Worm (Caenorhabditis elegans) whole organism, young adult: ENCODE data around the gene C15H9.9.

Experiments
- B0035.1 ChIP-seq: sonication (generic microtip); optimal IDR thresholded peaks from 2 replicates; lab custom pipeline; 2016; ENCODE audit warnings: missing genetic modification characterization, mild to moderate bottlenecking, missing compliant biosample characterization, missing genotype, missing genetic modification reagents
- B0261.1 ChIP-seq: sonication (generic microtip); optimal IDR thresholded peaks from 2 replicates; lab custom pipeline; 2016; ENCODE audit warnings: mild to moderate bottlenecking, missing genetic modification characterization, moderate library complexity, missing compliant biosample characterization
- B0336.3 ChIP-seq: fragments of 200-800 bp; sonication (Bioruptor generic); IDR thresholded peaks from 2 replicates; pipeline ENCODE4 v1.3.6; 2022; ENCODE audit warnings: missing genetic modification characterization, missing compliant biosample characterization
- C17E4.6 ChIP-seq: fragments of 200-800 bp; sonication (Bioruptor generic); IDR thresholded peaks from 2 replicates; pipeline ENCODE4 v1.3.6; 2022; ENCODE audit warnings: missing genetic modification reagents, missing genetic modification characterization, missing compliant biosample characterization
- F22D6.2 ChIP-seq: sonication (generic microtip); optimal IDR thresholded peaks from 2 replicates; lab custom pipeline; 2016; ENCODE audit warnings: mild to moderate bottlenecking, missing genetic modification characterization, missing compliant biosample characterization
- F37B4.10 ChIP-seq: fragments of 200-800 bp; sonication (Bioruptor generic); IDR thresholded peaks from 2 replicates; pipeline ENCODE4 v1.3.6; 2022; ENCODE audit warnings: missing genetic modification characterization, missing compliant biosample characterization
- F55B11.4 ChIP-seq: sonication (generic microtip); optimal IDR thresholded peaks from 2 replicates; lab custom pipeline; 2016; ENCODE audit warnings: missing compliant biosample characterization, missing genetic modification characterization, borderline replicate concordance; ENCODE audit not compliant: insufficient read depth
- F57A8.1 ChIP-seq: fragments of 200-800 bp; sonication (Bioruptor generic); optimal IDR thresholded peaks from 2 replicates; lab custom pipeline; 2018; ENCODE audit warnings: mild to moderate bottlenecking, missing genetic modification characterization, moderate library complexity, missing compliant biosample characterization
- Y53F4B.3 ChIP-seq: fragments of 200-800 bp; sonication (Bioruptor generic); IDR thresholded peaks from 2 replicates; pipeline ENCODE4 v1.3.6; 2022; ENCODE audit warnings: missing genetic modification reagents, missing genetic modification characterization, missing compliant biosample characterization
- Y56A3A.18 ChIP-seq: fragments of 200-800 bp; sonication (Bioruptor generic); IDR thresholded peaks from 2 replicates; pipeline ENCODE4 v1.3.6; 2022; ENCODE audit warnings: missing genetic modification reagents, missing genetic modification characterization, missing compliant biosample characterization
- akir-1 ChIP-seq: fragments of 200-800 bp; sonication (Bioruptor generic); optimal IDR thresholded peaks from 2 replicates; lab custom pipeline; 2018; ENCODE audit warnings: mild to moderate bottlenecking, missing genetic modification characterization, moderate library complexity, missing compliant biosample characterization
- ama-1 ChIP-seq, 3 experiments: fragments of 150-350 bp in 1 of 3; sonication (generic microtip) in 2 of 3; optimal IDR thresholded peaks; 2 replicates each; lab custom pipeline; 2014 to 2018; ENCODE audit warnings: missing biosample characterization in 2 of 3, missing genetic modification characterization in 2 of 3, missing genetic modification reagents in 2 of 3
- cebp-1 ChIP-seq, 2 experiments: fragments of 200-800 bp in 1 of 2; sonication (Bioruptor generic) in 1 of 2; sonication (generic microtip) in 1 of 2; IDR thresholded peaks in 1 of 2; optimal IDR thresholded peaks in 1 of 2; 2 replicates each; pipeline versions ENCODE4 v1.3.6 to Lab custom; 2017 to 2022; ENCODE audit warnings: missing compliant biosample characterization in 2 of 2, missing genetic modification characterization in 2 of 2, mild to moderate bottlenecking in 1 of 2, missing genetic modification reagents in 1 of 2, moderate library complexity in 1 of 2
- cebp-2 ChIP-seq: fragments of 200-800 bp; sonication (Bioruptor generic); IDR thresholded peaks from 2 replicates; pipeline ENCODE4 v1.3.6; 2022; ENCODE audit warnings: missing genetic modification characterization, missing compliant biosample characterization
- ceh-100 ChIP-seq: fragments of 200-800 bp; sonication (Bioruptor generic); IDR thresholded peaks from 2 replicates; pipeline ENCODE4 v1.3.6; 2022; ENCODE audit warnings: missing genetic modification reagents, missing genetic modification characterization, missing compliant biosample characterization
- ceh-40 ChIP-seq: fragments of 200-800 bp; sonication (Bioruptor generic); IDR thresholded peaks from 2 replicates; pipeline ENCODE4 v1.3.6; 2022; ENCODE audit warnings: missing genetic modification characterization, missing compliant biosample characterization
- ceh-58 ChIP-seq: fragments of 200-800 bp; sonication (Bioruptor generic); IDR thresholded peaks from 2 replicates; pipeline ENCODE4 v1.3.6; 2022; ENCODE audit warnings: missing genetic modification characterization, missing compliant biosample characterization
- ceh-91 ChIP-seq: fragments of 200-800 bp; sonication (Bioruptor generic); IDR thresholded peaks from 2 replicates; pipeline ENCODE4 v1.3.6; 2022; ENCODE audit warnings: missing genetic modification reagents, missing genetic modification characterization, missing compliant biosample characterization
- chd-7 ChIP-seq: sonication (generic microtip); optimal IDR thresholded peaks from 2 replicates; lab custom pipeline; 2016; ENCODE audit warnings: mild to moderate bottlenecking, missing genetic modification characterization, moderate library complexity, missing compliant biosample characterization
- die-1 ChIP-seq: sonication (generic microtip); optimal IDR thresholded peaks from 2 replicates; lab custom pipeline; 2016; ENCODE audit warnings: missing genotype, mild to moderate bottlenecking, missing genetic modification characterization, missing compliant biosample characterization
- dox-1 ChIP-seq: fragments of 200-800 bp; sonication (Bioruptor generic); IDR thresholded peaks from 2 replicates; pipeline ENCODE4 v1.3.6; 2022; ENCODE audit warnings: missing genetic modification reagents, missing genetic modification characterization, missing compliant biosample characterization
- egl-18 ChIP-seq: fragments of 200-800 bp; sonication (Bioruptor generic); IDR thresholded peaks from 2 replicates; pipeline ENCODE4 v1.3.6; 2022; ENCODE audit warnings: missing genetic modification reagents, missing genetic modification characterization, missing compliant biosample characterization
- egl-44 ChIP-seq: fragments of 200-800 bp; sonication (Bioruptor generic); IDR thresholded peaks from 2 replicates; pipeline ENCODE4 v1.3.6; 2022; ENCODE audit warnings: missing genetic modification reagents, missing genetic modification characterization, missing compliant biosample characterization
- ekl-4 ChIP-seq: fragments of 200-800 bp; sonication (Bioruptor generic); IDR thresholded peaks from 2 replicates; pipeline ENCODE4 v1.3.6; 2022; ENCODE audit warnings: missing genetic modification reagents, missing genetic modification characterization, missing compliant biosample characterization
- him-1 ChIP-seq: sonication (generic microtip); optimal IDR thresholded peaks from 2 replicates; lab custom pipeline; 2016; ENCODE audit warnings: missing genotype, missing genetic modification reagents, missing genetic modification characterization, missing compliant biosample characterization
- hmg-20 ChIP-seq: fragments of 200-800 bp; sonication (Bioruptor generic); IDR thresholded peaks from 2 replicates; pipeline ENCODE4 v1.3.6; 2022; ENCODE audit warnings: missing genetic modification reagents, missing genetic modification characterization, missing compliant biosample characterization
- let-526 ChIP-seq: fragments of 200-800 bp; sonication (Bioruptor generic); IDR thresholded peaks from 2 replicates; pipeline ENCODE4 v1.3.6; 2022; ENCODE audit warnings: missing genetic modification reagents, missing genetic modification characterization, missing compliant biosample characterization
- let-607 ChIP-seq, 2 experiments: fragments of 200-800 bp in 1 of 2; sonication (Bioruptor generic) in 1 of 2; sonication (generic microtip) in 1 of 2; optimal IDR thresholded peaks; 2 replicates each; lab custom pipeline; 2016 to 2018; ENCODE audit warnings: mild to moderate bottlenecking in 2 of 2, missing compliant biosample characterization in 2 of 2, missing genetic modification characterization in 2 of 2, moderate library complexity in 2 of 2, missing genotype in 1 of 2
- lin-54 ChIP-seq: fragments of 200-800 bp; sonication (Bioruptor generic); optimal IDR thresholded peaks from 2 replicates; lab custom pipeline; 2018; ENCODE audit warnings: mild to moderate bottlenecking, missing genetic modification characterization, missing compliant biosample characterization
- madf-3 ChIP-seq: fragments of 200-800 bp; sonication (Bioruptor generic); IDR thresholded peaks from 2 replicates; pipeline ENCODE4 v1.3.6; 2022; ENCODE audit warnings: missing genetic modification reagents, missing genetic modification characterization, missing compliant biosample characterization
- mel-28 ChIP-seq: sonication (generic microtip); optimal IDR thresholded peaks from 2 replicates; lab custom pipeline; 2016; ENCODE audit warnings: borderline replicate concordance, mild to moderate bottlenecking, missing genetic modification characterization, missing compliant biosample characterization
- mes-4 ChIP-seq: sonication (generic microtip); optimal IDR thresholded peaks from 2 replicates; lab custom pipeline; 2016; ENCODE audit warnings: missing genotype, missing genetic modification characterization, missing compliant biosample characterization
- nfya-2 ChIP-seq: fragments of 200-800 bp; sonication (Bioruptor generic); IDR thresholded peaks from 2 replicates; pipeline ENCODE4 v1.3.6; 2022; ENCODE audit warnings: missing genetic modification reagents, missing genetic modification characterization, missing compliant biosample characterization
- nfyb-1 ChIP-seq: fragments of 200-800 bp; sonication (Bioruptor generic); IDR thresholded peaks from 2 replicates; pipeline ENCODE4 v1.3.6; 2022; ENCODE audit warnings: missing genetic modification reagents, missing genetic modification characterization, missing compliant biosample characterization
- nhr-120 ChIP-seq: fragments of 200-800 bp; sonication (Bioruptor generic); IDR thresholded peaks from 2 replicates; pipeline ENCODE4 v1.3.6; 2022; ENCODE audit warnings: missing genetic modification characterization, missing compliant biosample characterization
- nhr-27 ChIP-seq: fragments of 200-800 bp; sonication (Bioruptor generic); optimal IDR thresholded peaks from 2 replicates; lab custom pipeline; 2018; ENCODE audit warnings: mild to moderate bottlenecking, missing genetic modification characterization, moderate library complexity, missing compliant biosample characterization
- nhr-80 ChIP-seq: sonication (generic microtip); optimal IDR thresholded peaks from 2 replicates; lab custom pipeline; 2016; ENCODE audit warnings: missing genetic modification characterization, missing compliant biosample characterization
- rpc-1 ChIP-seq, 2 experiments: fragments of 150-350 bp in 1 of 2; sonication (generic microtip) in 1 of 2; optimal IDR thresholded peaks; 2 replicates each; lab custom pipeline; 2014 to 2018; ENCODE audit warnings: missing biosample characterization in 1 of 2, missing genetic modification characterization in 1 of 2, missing genetic modification reagents in 1 of 2, missing genotype in 1 of 2
- sea-2 ChIP-seq: fragments of 200-800 bp; sonication (Bioruptor generic); IDR thresholded peaks from 2 replicates; pipeline ENCODE4 v1.3.6; 2022; ENCODE audit warnings: missing genetic modification characterization, missing compliant biosample characterization
- somi-1 ChIP-seq: fragments of 200-800 bp; sonication (Bioruptor generic); optimal IDR thresholded peaks from 2 replicates; lab custom pipeline; 2018; ENCODE audit warnings: mild to moderate bottlenecking, missing genetic modification characterization, missing compliant biosample characterization
- unc-130 ChIP-seq: sonication (generic microtip); optimal IDR thresholded peaks from 2 replicates; lab custom pipeline; 2016; ENCODE audit warnings: missing genetic modification reagents, missing genetic modification characterization, missing compliant biosample characterization
- zfh-2 ChIP-seq: fragments of 200-800 bp; sonication (Bioruptor generic); conservative IDR thresholded peaks from 2 replicates; pipeline ENCODE4 v1.3.6; 2022; ENCODE audit warnings: missing genetic modification reagents, missing genetic modification characterization, missing compliant biosample characterization
- zim-3 ChIP-seq: sonication (generic microtip); optimal IDR thresholded peaks from 2 replicates; lab custom pipeline; 2017; ENCODE audit warnings: mild to moderate bottlenecking, missing genetic modification characterization, moderate library complexity, missing compliant biosample characterization
- ztf-18 ChIP-seq: sonication (generic microtip); optimal IDR thresholded peaks from 2 replicates; lab custom pipeline; 2016; ENCODE audit warnings: missing genotype, mild to moderate bottlenecking, missing genetic modification characterization, missing compliant biosample characterization
- ztf-28 ChIP-seq: fragments of 200-800 bp; sonication (Bioruptor generic); IDR thresholded peaks from 2 replicates; pipeline ENCODE4 v1.3.6; 2022; ENCODE audit warnings: missing genetic modification reagents, missing genetic modification characterization, missing compliant biosample characterization
- ztf-3 ChIP-seq: fragments of 200-800 bp; sonication (Bioruptor generic); optimal IDR thresholded peaks from 2 replicates; lab custom pipeline; 2018; ENCODE audit warnings: mild to moderate bottlenecking, missing genetic modification characterization, missing compliant biosample characterization

The C15H9.9 gene

ce11 chrX:6128225-6128686 lies at the start of gene C15H9.9:
C15H9.9 (minus strand) TSS chrX:6128275.
- TF ChIP-seq let-607 (tag; optimal IDR thresholded peaks at IDR 0.05; lab: Kevin White, UChicago) (no peak), somi-1 (GFP tag; lab: Kevin White, UChicago) (no peak), F37B4.10 (GFP tag; lab: Robert Waterston, UW) (no peak), ceh-40 (GFP tag; lab: Robert Waterston, UW) (no peak), nfyb-1 (GFP tag; lab: Robert Waterston, UW) (peak; percentile 63; the same call in 1 of the 2 replicates), chd-7 (tag; lab: Kevin White, UChicago) (peak; percentile 2), nfya-2 (no peak), dox-1 (GFP tag; lab: Robert Waterston, UW) (peak; percentile 51; the same call in 1 of the 2 replicates), akir-1 (no peak), zim-3 (tag; lab: Kevin White, UChicago) (no peak), mes-4 (tag; lab: Kevin White, UChicago) (no peak), nhr-27 (no peak), sea-2 (no peak), cebp-2 (no peak), lin-54 (GFP tag; lab: Kevin White, UChicago) (no peak), mel-28 (no peak), F55B11.4 (no peak), egl-18 (GFP tag; lab: Robert Waterston, UW) (no peak), C17E4.6 (GFP tag; lab: Robert Waterston, UW) (0 out of 2 replicates have a peak, but pooled peaks have one; percentile 22), nhr-80 (peak; percentile 34), zfh-2 (GFP tag; lab: Robert Waterston, UW) (peak; percentile 53), cebp-1 (GFP tag; IDR thresholded peaks at IDR 0.05; lab: Robert Waterston, UW) (no peak), cebp-1 (tag; optimal IDR thresholded peaks at IDR 0.05; lab: Kevin White, UChicago) (peak; percentile 38), ama-1 (optimal IDR thresholded peaks at IDR 0.05; lab: Kevin White, UChicago) (no peak), ama-1 (GFP tag; optimal IDR thresholded peaks at IDR 0.05; lab: Kevin White, UChicago) (no peak), Y53F4B.3 (no peak), him-1 (no peak)

ce11 chrX:6175829-6176228 lies 47.8 kb upstream of the C15H9.9 start, which contains the start of gene T25B2.3:
T25B2.3 (plus strand) TSS chrX:6176129.
- TF ChIP-seq F22D6.2 (tag; lab: Kevin White, UChicago), result no peak
- no peak for TF ChIP-seq lin-54 (GFP tag; lab: Kevin White, UChicago)
- TF ChIP-seq egl-44, result no peak
- TF ChIP-seq let-526 (GFP tag; lab: Robert Waterston, UW), result no peak
- TF ChIP-seq ceh-58 (GFP tag; lab: Robert Waterston, UW), result no peak
- no peak for TF ChIP-seq die-1 (tag; lab: Kevin White, UChicago)
- TF ChIP-seq unc-130, result no peak
- no peak for TF ChIP-seq ztf-28 (GFP tag; lab: Robert Waterston, UW)
- TF ChIP-seq zim-3 (tag; lab: Kevin White, UChicago), result no peak
- TF ChIP-seq F55B11.4, result no peak
- no peak for TF ChIP-seq ceh-91 (GFP tag; lab: Robert Waterston, UW)
- TF ChIP-seq B0336.3, result no peak
- no peak for TF ChIP-seq B0261.1 (tag; lab: Kevin White, UChicago)
- TF ChIP-seq Y56A3A.18 (GFP tag; lab: Robert Waterston, UW), result no peak

DNA sequence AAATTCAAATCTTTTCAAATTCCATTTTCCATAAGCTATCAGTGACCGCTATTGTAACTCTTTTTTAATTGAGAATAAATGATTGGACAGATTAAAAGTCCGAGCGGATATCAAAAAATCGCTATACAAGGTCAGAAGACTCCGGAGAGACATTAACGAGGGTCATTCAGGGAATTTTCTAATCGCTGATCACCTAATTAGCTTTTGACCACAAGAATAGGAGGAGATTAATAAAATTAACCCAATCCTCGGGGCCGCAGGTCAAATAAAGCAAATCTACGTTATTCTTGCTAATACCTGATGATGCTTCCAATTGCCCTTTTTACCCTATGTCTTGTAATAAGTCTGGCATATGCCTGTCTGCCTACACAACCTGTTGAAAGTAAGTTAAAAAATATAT lies 45.6 kb upstream of the C15H9.9 start, which contains the start of gene T25B2.1:
TSS of gene T25B2.1 (plus strand) at position 301 of the 400 bp plus-strand sequence.
- TF ChIP-seq ekl-4 (no peak), egl-18 (GFP tag; lab: Robert Waterston, UW) (no peak), madf-3 (GFP tag; lab: Robert Waterston, UW) (no peak), F57A8.1 (no peak), ztf-3 (GFP tag; lab: Kevin White, UChicago) (no peak), Y53F4B.3 (no peak), hmg-20 (GFP tag; lab: Robert Waterston, UW) (no peak), B0035.1 (no peak), rpc-1 (optimal IDR thresholded peaks at IDR 0.05; lab: Kevin White, UChicago) (no peak), rpc-1 (tag; optimal IDR thresholded peaks at IDR 0.05; lab: Kevin White, UChicago) (no peak), nhr-120 (GFP tag; lab: Robert Waterston, UW) (no peak), ztf-28 (GFP tag; lab: Robert Waterston, UW) (no peak), ceh-100 (GFP tag; lab: Robert Waterston, UW) (no peak), dox-1 (GFP tag; lab: Robert Waterston, UW) (no peak), ztf-18 (no peak)
